Fruit fly (Drosophila melanogaster): ENCODE data around the gene Sry-alpha.

Sry-alpha gene

DNA sequence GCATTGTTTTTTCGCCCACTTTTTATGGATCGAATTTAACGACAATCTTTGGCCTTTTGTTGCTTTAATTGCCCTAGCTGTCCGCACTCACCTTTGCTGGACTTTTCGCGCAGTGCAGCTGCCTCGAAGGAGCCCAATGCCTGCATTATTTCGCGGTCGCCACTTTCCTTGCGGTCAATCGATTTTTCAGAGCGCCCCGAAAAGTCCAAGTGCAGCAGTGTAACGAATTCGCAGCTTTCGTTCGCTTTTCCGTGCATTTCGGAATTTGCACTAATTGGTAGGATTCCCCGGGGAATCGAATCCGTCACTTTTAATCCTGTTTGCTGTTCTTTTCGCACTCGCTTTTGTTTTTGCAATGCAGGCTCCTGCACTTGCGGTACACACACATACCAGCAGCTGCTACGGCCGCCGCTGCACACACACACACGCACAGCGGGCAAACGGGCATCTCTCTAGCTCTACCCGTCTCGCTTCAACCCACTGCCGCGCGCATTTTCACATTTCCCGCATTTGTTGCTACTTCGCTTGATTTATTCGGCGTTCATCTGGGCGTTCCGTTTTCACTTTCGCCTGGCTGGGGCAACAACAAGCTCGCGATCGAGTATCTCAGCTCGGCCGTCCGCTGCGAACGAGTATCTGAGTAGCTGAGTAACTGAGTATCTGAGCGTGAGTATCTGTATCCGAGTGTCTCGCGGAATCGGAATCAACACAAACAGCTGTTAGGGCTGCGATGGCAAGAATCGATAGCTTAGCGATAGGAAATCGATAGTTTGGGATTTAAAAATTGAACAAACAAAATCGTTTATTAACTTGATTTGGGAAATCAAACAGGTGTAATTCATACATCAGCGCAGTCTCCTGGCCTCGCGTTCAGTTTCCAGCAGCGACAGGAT lies 17.7 kb upstream of the Sry-alpha start, which contains the start of gene Mgat2:
Gene Mgat2 (minus strand): TSS at position 663 of the 893 bp plus-strand sequence.
- no peak for TF ChIP-seq noc (tag; optimal IDR thresholded peaks at IDR 0.05)

DNA sequence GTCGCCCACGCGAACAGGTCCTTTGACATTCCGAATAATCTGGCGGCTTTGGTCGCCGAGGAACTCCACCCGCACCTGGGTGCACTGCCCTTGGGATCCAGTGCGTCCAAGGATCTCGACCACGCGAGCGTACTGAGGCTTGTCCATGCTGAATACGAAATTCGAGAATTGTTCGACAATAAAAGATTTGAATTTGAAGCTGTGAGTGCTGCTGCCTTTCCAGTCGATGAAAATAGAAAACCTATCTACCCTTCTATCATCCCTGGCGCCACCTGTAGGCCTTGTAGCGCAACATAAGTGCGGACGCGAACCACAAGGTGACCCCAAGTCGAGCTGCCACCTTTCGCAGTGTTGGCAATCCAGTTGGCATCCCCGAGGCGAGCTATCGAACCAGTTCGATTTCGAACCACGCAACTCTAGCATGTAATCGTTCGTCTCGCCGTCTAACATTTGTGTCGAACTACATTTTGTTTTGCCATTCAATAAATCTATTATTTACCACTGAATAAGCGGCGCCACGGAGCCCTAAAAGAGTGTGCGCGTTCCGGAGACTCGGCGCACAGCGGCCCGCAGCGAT lies 17.0 kb upstream of the Sry-alpha start, which contains the start of the genes RpS28a and Axn:
Gene RpS28a (minus strand): TSS at position 197 of the 577 bp plus-strand sequence.
Gene Axn (plus strand): TSS at position 391 of the 577 bp plus-strand sequence.
- no peak for TF ChIP-seq noc (tag; optimal IDR thresholded peaks at IDR 0.05)

DNA sequence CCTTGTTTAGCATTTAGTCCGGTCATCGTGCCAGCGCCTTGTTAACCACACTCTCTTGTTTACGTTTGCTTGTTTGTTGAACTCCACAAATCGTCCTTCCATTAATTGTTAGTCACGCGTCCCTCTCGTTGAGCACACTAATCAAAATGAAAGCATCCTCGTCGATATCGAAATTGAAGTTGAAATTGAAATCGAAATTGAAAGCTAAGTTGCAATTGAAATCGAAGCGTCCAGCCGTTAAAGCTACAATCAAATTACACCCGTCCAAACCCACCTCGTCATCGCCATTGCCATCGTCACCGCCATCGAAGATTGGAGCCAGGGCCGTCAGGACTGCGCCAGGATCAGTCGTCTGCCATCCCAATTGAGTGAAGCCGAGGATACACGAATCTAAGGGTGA lies 16.1 kb upstream of the Sry-alpha start:
- no peak for TF ChIP-seq noc (tag; optimal IDR thresholded peaks at IDR 0.05)

DNA sequence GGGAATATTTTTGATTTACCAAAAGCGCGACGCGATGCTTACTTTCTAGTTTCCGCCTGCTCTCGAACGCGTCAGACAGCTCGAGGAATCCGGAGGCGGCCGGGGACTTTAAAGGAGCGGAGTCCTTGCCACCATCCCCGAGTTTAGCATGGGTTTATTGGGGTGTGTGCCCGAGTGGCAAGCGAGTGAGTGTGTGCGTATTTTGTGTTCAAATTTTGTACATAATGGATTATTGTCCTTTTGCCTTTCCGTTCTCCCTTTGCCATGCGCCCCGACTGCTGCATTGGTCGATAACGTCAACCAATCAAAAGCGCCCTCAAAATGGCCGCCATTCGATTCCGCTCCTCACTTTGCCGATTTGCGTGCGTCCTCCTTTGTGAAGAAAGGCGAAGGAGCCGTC lies 9.5 kb upstream of the Sry-alpha start:
- TF ChIP-seq noc (tag; optimal IDR thresholded peaks at IDR 0.05): no peak

DNA sequence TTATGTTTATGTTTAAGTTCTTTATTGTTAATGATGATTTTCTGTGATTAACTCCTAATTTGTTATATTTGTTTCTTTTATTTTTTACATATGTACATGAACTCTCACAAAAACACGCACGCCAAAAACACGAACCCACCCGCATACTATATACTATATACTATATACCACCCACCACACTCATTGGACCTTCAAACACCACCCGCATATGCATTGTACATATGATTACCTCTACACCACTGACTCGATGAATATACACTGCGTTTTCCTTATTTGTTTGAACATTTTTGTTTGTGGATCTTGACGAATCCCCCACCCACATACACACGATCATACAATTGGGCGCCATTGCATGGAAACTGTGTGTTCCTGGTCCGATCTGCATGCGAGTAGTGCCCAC lies 7.2 kb upstream of the Sry-alpha start:
- TF ChIP-seq noc (tag; optimal IDR thresholded peaks at IDR 0.05): no peak

DNA sequence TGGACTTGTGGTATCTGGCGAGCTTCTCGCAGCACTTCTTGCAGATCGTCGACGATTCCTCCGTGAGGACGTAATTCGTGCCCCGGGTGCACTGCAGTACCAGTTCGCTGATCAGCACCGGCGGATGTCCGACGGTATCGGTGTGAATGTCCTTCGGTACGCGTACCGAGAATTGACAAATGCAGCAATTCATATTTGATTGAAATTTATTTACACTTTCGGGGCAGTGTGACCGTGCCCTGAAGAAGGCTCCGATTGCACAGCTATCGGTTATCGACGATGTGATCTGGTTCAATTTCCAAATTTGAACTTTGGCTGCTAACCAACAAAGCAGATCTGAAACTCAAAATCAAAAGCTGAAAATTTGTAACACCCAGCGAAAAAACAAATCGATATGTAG lies 2.9 kb upstream of the Sry-alpha start, which contains the start of gene ZIPIC:
Gene ZIPIC (minus strand): TSS at position 262 of the 400 bp plus-strand sequence.
- no peak for TF ChIP-seq noc (tag; optimal IDR thresholded peaks at IDR 0.05)

DNA sequence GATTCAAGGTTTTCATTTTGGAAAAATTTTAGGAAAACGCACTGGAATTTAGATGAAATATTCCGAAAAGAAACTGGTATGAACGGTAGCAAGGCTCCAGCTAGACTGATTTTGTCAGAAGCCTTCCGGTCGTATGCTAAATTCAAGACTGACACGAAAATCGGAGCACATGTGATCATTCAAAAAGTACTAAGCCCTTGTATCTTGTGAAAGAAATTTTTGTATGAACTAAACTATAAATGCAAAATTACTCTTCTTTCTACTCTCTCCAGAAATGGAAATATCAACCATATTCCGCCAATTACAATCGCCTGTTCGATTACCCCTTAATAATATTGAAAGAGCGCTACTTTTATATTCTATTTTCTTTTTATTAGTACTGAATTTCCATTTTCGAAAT lies 1.9 kb upstream of the Sry-alpha start, which contains the start of gene ocn:
Gene ocn (minus strand): TSS at position 101 of the 400 bp plus-strand sequence.
- no peak for TF ChIP-seq noc (tag; optimal IDR thresholded peaks at IDR 0.05)

DNA sequence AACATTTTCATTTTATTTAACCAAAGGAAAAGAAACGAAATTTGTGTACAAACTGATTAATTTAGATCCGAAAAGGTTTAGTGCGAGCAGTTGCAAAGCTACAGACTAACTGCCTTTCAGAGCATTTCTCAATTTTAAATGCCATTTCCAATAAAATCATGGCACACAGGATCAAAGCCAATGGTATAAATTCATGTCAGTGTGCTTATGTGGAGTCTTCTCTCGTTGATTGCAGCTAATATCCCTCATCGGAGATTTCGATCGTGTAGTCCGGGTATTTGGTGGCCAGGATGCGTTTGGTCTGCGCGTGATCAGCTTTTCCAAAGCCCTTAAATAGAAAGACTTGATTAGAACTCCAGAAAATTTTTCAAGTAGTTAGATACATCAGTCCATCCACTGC lies 891 bp upstream of the Sry-alpha start, which contains the start of gene janB:
Gene janB (minus strand): TSS at position 101 of the 400 bp plus-strand sequence.
- no peak for TF ChIP-seq noc (tag; optimal IDR thresholded peaks at IDR 0.05)

DNA sequence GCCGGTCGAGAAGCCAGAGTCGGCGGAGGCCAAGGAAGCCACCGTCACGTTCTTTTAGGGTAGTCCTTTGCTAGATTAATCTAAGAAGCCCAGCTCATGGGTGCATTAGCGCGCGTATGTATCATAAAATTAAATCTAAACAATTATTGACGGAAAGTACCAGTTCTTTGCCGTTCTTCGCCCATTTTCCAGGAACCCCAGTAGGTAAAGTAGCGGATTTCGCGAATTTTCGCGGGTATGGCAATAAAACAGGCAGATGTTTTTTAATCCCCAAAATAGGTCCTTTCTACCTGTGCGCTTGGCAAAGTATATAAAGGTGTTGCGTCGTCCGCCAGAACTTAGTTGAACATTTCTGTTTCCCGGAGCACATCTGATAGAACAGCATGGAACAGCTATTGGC lies 1.4 kb downstream of the Sry-alpha start:
- no peak for TF ChIP-seq noc (tag; optimal IDR thresholded peaks at IDR 0.05)

DNA sequence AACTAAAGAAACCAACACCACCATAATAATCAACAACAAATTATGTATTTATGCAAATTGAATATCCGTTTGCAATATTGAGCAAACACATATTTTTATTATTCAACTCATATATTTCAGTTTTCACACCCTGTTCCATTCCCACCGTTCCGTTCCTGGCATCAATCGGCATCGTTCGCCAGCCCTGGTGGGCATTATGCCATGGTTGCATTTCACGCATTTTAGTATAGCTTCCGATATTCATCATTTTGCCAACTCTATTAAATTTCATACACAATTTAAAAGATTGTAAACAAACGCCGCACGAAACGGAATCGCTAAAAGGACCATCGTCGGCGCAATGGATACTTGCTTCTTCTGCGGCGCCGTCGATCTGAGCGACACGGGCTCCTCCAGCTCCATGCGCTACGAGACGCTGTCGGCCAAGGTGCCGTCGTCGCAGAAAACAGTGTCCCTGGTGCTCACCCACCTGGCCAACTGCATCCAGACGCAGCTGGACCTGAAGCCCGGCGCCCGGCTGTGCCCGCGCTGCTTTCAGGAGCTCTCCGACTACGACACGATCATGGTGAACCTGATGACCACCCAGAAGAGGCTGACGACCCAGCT lies 3.7 kb downstream of the Sry-alpha start, which contains the start of gene Sry-delta:
Gene Sry-delta (plus strand): TSS at position 203 of the 606 bp plus-strand sequence.
- TF ChIP-seq noc (tag; optimal IDR thresholded peaks at IDR 0.05): no peak

DNA sequence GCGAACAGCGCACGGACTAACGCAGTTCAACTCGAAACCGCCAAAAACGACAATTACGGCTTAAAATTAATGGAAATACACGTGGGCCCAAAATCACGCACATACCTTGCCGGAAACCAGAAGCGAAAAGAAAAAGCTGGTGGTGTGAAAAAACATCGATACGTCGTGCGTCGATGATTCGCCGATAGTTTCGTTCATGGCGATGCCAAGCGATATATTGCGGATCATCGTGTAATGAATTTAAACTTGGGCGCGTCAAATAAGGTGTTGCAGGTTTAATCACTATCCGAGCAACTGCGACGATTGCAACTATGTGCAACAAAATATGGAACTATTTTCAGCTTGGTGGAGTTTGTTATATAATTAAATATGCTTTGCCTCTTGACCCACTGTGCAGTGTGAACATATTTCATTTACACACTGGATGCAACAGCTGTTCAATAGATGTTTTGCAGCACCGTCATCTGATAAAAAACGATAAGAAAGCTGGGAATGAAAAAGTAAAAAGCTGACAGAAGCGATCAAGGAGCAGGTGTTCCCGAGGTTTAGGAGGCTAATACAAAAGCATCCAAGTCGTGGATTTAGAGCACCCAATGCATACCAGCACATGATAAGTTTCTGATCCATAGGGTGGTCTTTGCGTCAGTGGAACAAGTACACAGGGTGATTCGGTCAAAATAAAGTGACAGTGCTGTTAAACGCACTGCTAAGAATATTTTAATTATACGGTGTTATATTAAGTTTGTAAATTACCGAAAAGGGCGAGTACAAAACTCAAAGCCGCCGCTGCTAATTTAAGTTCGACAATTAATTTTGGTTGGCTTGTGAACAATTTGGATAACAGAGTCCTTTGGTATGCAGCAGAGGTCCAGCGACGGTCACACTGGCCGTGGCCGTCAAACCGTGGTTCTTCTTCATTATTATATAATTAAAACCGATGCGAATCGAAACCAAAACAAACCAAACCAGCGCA lies 6.8 kb downstream of the Sry-alpha start, which contains the start of the genes RpL32 and CG7943:
Gene RpL32 (minus strand): TSS at position 133 of the 973 bp plus-strand sequence.
Gene CG7943 (plus strand): TSS at position 442 of the 973 bp plus-strand sequence.
- TF ChIP-seq noc (tag; optimal IDR thresholded peaks at IDR 0.05): peak; percentile 90

DNA sequence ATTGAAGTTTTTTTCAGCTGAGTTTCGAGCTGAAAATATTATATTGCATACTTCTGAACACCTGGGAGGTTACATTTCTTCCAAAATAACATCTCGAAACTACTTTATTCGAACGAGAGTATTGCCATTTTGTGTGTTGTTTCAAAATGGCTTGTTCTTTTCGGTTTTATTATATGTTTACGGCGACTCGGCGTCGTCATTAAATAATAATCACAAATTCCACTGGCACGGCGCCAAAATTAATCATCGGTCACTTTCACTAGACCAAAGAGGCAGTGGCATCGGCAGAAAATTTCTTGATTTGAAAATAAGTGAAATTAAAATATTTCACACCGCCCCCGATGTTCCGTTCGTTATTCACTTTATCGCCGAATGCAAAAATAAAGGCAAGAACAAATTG lies 10.9 kb downstream of the Sry-alpha start:
- no peak for TF ChIP-seq noc (tag; optimal IDR thresholded peaks at IDR 0.05)

DNA sequence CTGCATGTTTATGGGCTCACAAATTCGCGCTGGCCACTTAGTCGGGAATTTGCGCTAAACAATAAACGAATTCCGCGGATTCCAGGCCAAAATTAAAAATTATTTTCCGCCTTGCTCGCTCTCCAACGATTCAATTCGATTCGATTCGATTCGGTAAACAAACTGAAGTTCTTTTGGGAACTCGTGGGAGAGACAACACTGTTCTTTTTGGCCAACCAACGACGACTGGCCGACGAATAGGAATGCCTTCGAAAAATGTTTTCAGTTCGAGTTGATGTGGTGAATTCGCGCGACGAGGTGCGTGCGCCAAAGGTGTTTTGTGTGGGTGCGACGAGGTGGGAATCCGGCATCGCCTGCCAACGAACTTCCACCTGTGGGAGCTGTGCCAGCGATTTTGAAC lies 12.4 kb downstream of the Sry-alpha start, which contains the start of gene CG15528:
Gene CG15528 (minus strand): TSS at position 180 of the 400 bp plus-strand sequence.
- no peak for TF ChIP-seq noc (tag; optimal IDR thresholded peaks at IDR 0.05)

DNA sequence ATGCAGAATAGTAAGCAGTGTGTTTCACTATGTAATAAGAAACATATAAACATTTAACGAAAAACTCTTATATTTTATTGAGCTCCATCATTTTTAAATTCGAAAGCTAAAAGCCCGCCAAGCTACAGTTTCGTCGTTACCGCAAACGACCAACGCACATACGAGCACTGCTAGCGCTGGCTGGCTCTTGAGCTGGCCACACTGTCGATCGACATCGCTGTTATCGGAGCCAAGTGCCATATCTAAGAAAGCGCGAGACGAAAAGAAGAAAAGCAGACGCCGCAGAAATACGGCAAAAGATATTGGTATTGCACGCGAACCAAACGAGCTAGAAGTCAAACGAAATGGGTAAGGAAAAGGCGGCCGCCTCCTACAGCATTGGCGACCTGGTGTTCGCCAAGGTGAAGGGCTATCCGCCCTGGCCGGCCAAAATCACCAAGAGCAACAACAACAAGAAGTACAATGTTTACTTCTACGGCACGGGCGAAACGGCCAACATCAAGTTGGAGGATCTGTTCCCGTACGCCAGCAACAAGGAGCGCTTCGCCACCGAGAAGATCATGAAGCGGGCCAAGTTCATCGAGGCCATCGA lies 13.0 kb downstream of the Sry-alpha start, which contains the start of gene Jasper:
Gene Jasper (plus strand): TSS at position 60 of the 592 bp plus-strand sequence.
- TF ChIP-seq noc (tag; optimal IDR thresholded peaks at IDR 0.05): no peak
